Worm (Caenorhabditis elegans) whole organism, L1 larva: ENCODE data around the gene F30B5.11.

Experiments
- C34B4.2 ChIP-seq: sonication (generic microtip); optimal IDR thresholded peaks from 2 replicates; lab custom pipeline; 2017; ENCODE audit warnings: mild to moderate bottlenecking, missing genetic modification characterization, missing compliant biosample characterization
- dsc-1 ChIP-seq: sonication (generic microtip); optimal IDR thresholded peaks from 2 replicates; lab custom pipeline; 2016; ENCODE audit warnings: mild to moderate bottlenecking, missing genetic modification characterization, missing compliant biosample characterization
- efl-1 ChIP-seq, 4 experiments: fragments of 150-350 bp; optimal IDR thresholded peaks in 3 of 4; peaks in 1 of 4; 1 replicate in 1 of 4; 2 replicates in 3 of 4; lab custom pipeline; 2014; ENCODE audit warnings: missing biosample characterization in 2 of 4, missing genetic modification characterization in 2 of 4, missing genetic modification reagents in 2 of 4
- egl-27 ChIP-seq, 2 experiments: fragments of 150-350 bp in 1 of 2; sonication (generic microtip); optimal IDR thresholded peaks; 3 replicates each; lab custom pipeline; 2017 to 2018; ENCODE audit warnings: missing biosample characterization in 2 of 2, missing genetic modification characterization in 2 of 2, missing genetic modification reagents in 2 of 2
- jun-1 ChIP-seq: fragments of 150-350 bp; optimal IDR thresholded peaks from 2 replicates; lab custom pipeline; 2014; ENCODE audit warnings: missing biosample characterization, missing genetic modification reagents, missing genetic modification characterization
- nhr-11 ChIP-seq: fragments of 150-350 bp; optimal IDR thresholded peaks from 2 replicates; lab custom pipeline; 2014; ENCODE audit warnings: missing biosample characterization, missing genetic modification characterization
- pqm-1 ChIP-seq: sonication (generic microtip); optimal IDR thresholded peaks from 3 replicates; lab custom pipeline; 2017; ENCODE audit warnings: missing biosample characterization, missing genetic modification characterization
- snu-23 ChIP-seq: sonication (generic microtip); optimal IDR thresholded peaks from 2 replicates; lab custom pipeline; 2016; ENCODE audit warnings: missing genetic modification characterization, missing compliant biosample characterization
- swsn-7 ChIP-seq: sonication (generic microtip); optimal IDR thresholded peaks from 2 replicates; lab custom pipeline; 2016; ENCODE audit warnings: missing genetic modification characterization, missing compliant biosample characterization
- ztf-11 ChIP-seq, 2 experiments: sonication (generic microtip); optimal IDR thresholded peaks; 2 replicates each; lab custom pipeline; 2016 to 2017; ENCODE audit warnings: missing genetic modification characterization in 2 of 2, missing biosample characterization in 1 of 2, missing compliant biosample characterization in 1 of 2

DNA sequence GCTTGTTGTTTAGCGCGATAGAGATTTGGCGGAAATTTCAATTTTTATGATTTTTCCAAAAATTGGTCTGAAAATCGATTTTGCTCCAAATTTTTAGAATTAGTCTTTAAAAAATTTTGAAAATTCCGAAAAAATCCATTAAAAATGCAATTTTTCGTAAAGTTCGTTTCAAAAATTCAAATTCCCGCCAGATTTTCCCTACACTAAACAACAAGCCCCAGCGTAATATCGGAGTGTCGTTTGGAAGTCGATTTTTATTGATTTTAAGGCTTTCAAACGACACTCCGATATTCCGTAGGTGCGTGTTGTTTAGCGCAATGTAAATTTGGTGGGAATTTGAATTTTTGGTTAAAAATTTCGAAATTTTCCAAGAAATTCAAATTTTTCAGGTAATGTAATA, 43.2 kb downstream of the F30B5.11 start:
- no peak for TF ChIP-seq C34B4.2 (tag; lab: Kevin White, UChicago)
- no peak for TF ChIP-seq nhr-11
- TF ChIP-seq ztf-11 (tag; optimal IDR thresholded peaks at IDR 0.05; lab: Kevin White, UChicago) = no peak
- TF ChIP-seq pqm-1 = no peak
- TF ChIP-seq snu-23 (GFP tag; lab: Kevin White, UChicago) = no peak
- TF ChIP-seq egl-27 (tag; optimal IDR thresholded peaks at IDR 0.05; lab: Kevin White, UChicago) = no peak
- TF ChIP-seq swsn-7 = no peak
- no peak for TF ChIP-seq jun-1 (tag; lab: Kevin White, UChicago)
- TF ChIP-seq dsc-1 (tag; lab: Kevin White, UChicago) = no peak
- no peak for TF ChIP-seq efl-1 (optimal IDR thresholded peaks at IDR 0.05; lab: Kevin White, UChicago)
- TF ChIP-seq efl-1 (GFP tag; optimal IDR thresholded peaks at IDR 0.05 in 1 of 2; lab: Kevin White, UChicago) = peak; percentile 38 to 51
